Fruit fly (Drosophila melanogaster) whole organism, embryonic: ENCODE results near the gene CG34331.
A peak's percentile ranks its signal among the peaks of the same experiment; 100 is the strongest.

Source experiments
- Bdp1 ChIP-seq: fragments of 200-800 bp; sonication (Bioruptor generic); optimal IDR thresholded peaks from 3 replicates; lab custom pipeline; 2016; ENCODE audit warnings: missing biosample characterization, missing genetic modification characterization
- CG14860 ChIP-seq: fragments of 200-800 bp; sonication (Bioruptor generic); IDR thresholded peaks from 3 replicates; pipeline ENCODE4 v1.3.6; 2022; ENCODE audit warnings: missing biosample characterization, missing genetic modification characterization; ENCODE audit not compliant: partially characterized antibody
- CG9932 ChIP-seq: fragments of 200-800 bp; sonication (Bioruptor generic); IDR thresholded peaks from 2 replicates; pipeline ENCODE4 v1.3.6; 2022; ENCODE audit warnings: missing biosample characterization, missing genetic modification characterization
- D19B ChIP-seq: fragments of 200-800 bp; sonication (Bioruptor generic); optimal IDR thresholded peaks from 2 replicates; lab custom pipeline; 2017; ENCODE audit warnings: missing biosample characterization, mild to moderate bottlenecking, missing genetic modification characterization
- Xbp1 ChIP-seq: fragments of 200-800 bp; sonication (Bioruptor generic); optimal IDR thresholded peaks from 3 replicates; lab custom pipeline; 2016; ENCODE audit warnings: missing biosample characterization, mild to moderate bottlenecking, missing genetic modification characterization
- cg ChIP-seq: fragments of 200-800 bp; sonication (Bioruptor generic); optimal IDR thresholded peaks from 3 replicates; lab custom pipeline; 2019; ENCODE audit warnings: missing biosample characterization, mild to moderate bottlenecking, missing genetic modification characterization, moderate library complexity
- croc ChIP-seq: fragments of 200-800 bp; sonication (Bioruptor generic); conservative IDR thresholded peaks from 3 replicates; pipeline ENCODE4 v1.3.6; 2022; ENCODE audit warnings: missing biosample characterization, missing genetic modification characterization
- slbo ChIP-seq: fragments of 200-800 bp; sonication (Bioruptor generic); IDR thresholded peaks from 2 replicates; pipeline ENCODE4 v1.3.6; 2022; ENCODE audit warnings: missing biosample characterization, missing genetic modification characterization
- tap ChIP-seq: fragments of 200-800 bp; optimal IDR thresholded peaks from 3 replicates; lab custom pipeline; 2019; ENCODE audit warnings: missing biosample characterization, mild to moderate bottlenecking, missing genetic modification characterization, moderate library complexity
- tup ChIP-seq: fragments of 200-800 bp; sonication (Bioruptor generic); optimal IDR thresholded peaks from 2 replicates; lab custom pipeline; 2016; ENCODE audit warnings: missing biosample characterization, mild to moderate bottlenecking, missing genetic modification characterization, moderate library complexity
- zf30C ChIP-seq: fragments of 200-800 bp; sonication (Bioruptor generic); optimal IDR thresholded peaks from 3 replicates; lab custom pipeline; 2018; ENCODE audit warnings: missing biosample characterization, mild to moderate bottlenecking, missing genetic modification characterization

DNA sequence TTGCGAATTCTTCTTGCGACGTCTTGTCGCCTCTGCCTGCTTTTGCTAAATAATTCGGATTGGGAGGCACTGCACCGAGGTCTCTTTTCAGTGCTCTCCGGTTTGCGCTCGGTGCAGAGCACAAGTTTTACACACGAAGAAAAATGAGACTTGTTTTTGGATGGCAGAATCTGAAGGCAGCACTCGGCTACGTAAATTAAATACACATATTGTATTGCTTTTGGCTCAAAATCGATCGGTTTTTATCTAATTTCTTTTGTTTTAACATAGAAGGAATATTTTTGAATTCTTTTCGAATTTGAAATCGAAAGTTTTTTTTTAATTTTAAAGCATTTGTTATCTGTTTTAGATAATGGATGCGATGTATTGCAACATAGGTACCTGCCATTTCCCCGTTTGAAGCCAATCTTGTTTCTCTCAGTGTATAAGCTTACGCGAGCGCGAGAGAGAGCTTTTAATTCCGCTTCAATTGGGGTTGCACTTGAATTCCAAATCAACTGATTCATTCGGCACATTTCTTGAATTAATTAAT lies 51.3 kb downstream of the CG34331 start, which contains the start of gene AnxB10:
- TF ChIP-seq zf30C (GFP tag; lab: Kevin White, UChicago) (no peak), cg (GFP tag; lab: Kevin White, UChicago) (no peak), CG9932 (0 out of 2 replicates have a peak, but pooled peaks have one; percentile 21), Bdp1 (GFP tag; lab: Kevin White, UChicago) (peak; percentile 1), slbo (GFP tag; lab: Robert Waterston, UW) (peak; percentile 54), Xbp1 (GFP tag; lab: Kevin White, UChicago) (peak; percentile 68), tap (peak; percentile 36), CG14860 (GFP tag; lab: Robert Waterston, UW) (no peak), D19B (GFP tag; lab: Kevin White, UChicago) (peak; percentile 22), croc (GFP tag; lab: Robert Waterston, UW) (peak; percentile 26; the same call in 1 of the 3 replicates), tup (GFP tag; lab: Kevin White, UChicago) (peak; percentile 14)
